Worm (Caenorhabditis elegans) whole organism, L4 larva: ENCODE results near the gene srlf-18.

Experiments
- D1046.2 ChIP-seq: fragments of 200-800 bp; sonication (Bioruptor generic); IDR thresholded peaks from 2 replicates; pipeline ENCODE4 v1.3.6; 2022; ENCODE audit warnings: missing genetic modification characterization, missing compliant biosample characterization
- F26F4.8 ChIP-seq: fragments of 200-800 bp; sonication (Bioruptor generic); conservative IDR thresholded peaks from 2 replicates; pipeline ENCODE4 v1.3.6; 2022; ENCODE audit warnings: missing genetic modification characterization, missing compliant biosample characterization
- F44E2.7 ChIP-seq: fragments of 200-800 bp; sonication (Bioruptor generic); IDR thresholded peaks from 2 replicates; pipeline ENCODE4 v2.1.2; 2022; ENCODE audit warnings: missing genetic modification characterization, missing compliant biosample characterization
- Y5F2A.4 ChIP-seq: fragments of 200-800 bp; sonication (Bioruptor generic); optimal IDR thresholded peaks from 2 replicates; lab custom pipeline; 2018; ENCODE audit warnings: mild to moderate bottlenecking, missing genetic modification characterization, missing compliant biosample characterization
- aha-1 ChIP-seq: fragments of 150-350 bp; peaks from one replicate; lab custom pipeline; 2014; ENCODE audit warnings: missing biosample characterization, missing genetic modification characterization
- aly-2 ChIP-seq: sonication (generic microtip); optimal IDR thresholded peaks from 2 replicates; lab custom pipeline; 2018; ENCODE audit warnings: missing biosample characterization, missing genetic modification characterization
- ceh-62 ChIP-seq: sonication (generic microtip); optimal IDR thresholded peaks from 2 replicates; lab custom pipeline; 2017; ENCODE audit warnings: missing biosample characterization, missing genetic modification characterization
- ces-1 ChIP-seq: fragments of 150-350 bp; sonication (generic microtip); optimal IDR thresholded peaks from 4 replicates; lab custom pipeline; 2014; ENCODE audit warnings: missing biosample characterization, missing genetic modification reagents, missing genetic modification characterization
- ctbp-1 ChIP-seq: fragments of 200-800 bp; sonication (Bioruptor generic); IDR thresholded peaks from 2 replicates; pipeline ENCODE4 v1.3.6; 2022; ENCODE audit warnings: missing genetic modification reagents, missing genetic modification characterization, missing compliant biosample characterization
- daf-16 ChIP-seq, 3 experiments: sonication (generic microtip); optimal IDR thresholded peaks; 2 replicates each; lab custom pipeline; 2016 to 2017; ENCODE audit warnings: missing genetic modification characterization in 3 of 3, missing genetic modification reagents in 3 of 3, mild to moderate bottlenecking in 2 of 3, missing compliant biosample characterization in 2 of 3, missing biosample characterization in 1 of 3, moderate library complexity in 1 of 3
- daf-19 ChIP-seq: fragments of 200-800 bp; sonication (Bioruptor generic); conservative IDR thresholded peaks from 2 replicates; pipeline ENCODE4 v1.3.6; 2022; ENCODE audit warnings: missing genetic modification characterization, missing compliant biosample characterization
- dmd-6 ChIP-seq: fragments of 200-800 bp; sonication (Bioruptor generic); IDR thresholded peaks from 2 replicates; pipeline ENCODE4 v1.3.6; 2022; ENCODE audit warnings: missing genetic modification reagents, missing genetic modification characterization, missing compliant biosample characterization
- dmd-8 ChIP-seq: fragments of 200-800 bp; sonication (Bioruptor generic); IDR thresholded peaks from 2 replicates; pipeline ENCODE4 v1.3.6; 2022; ENCODE audit warnings: missing genetic modification characterization, missing compliant biosample characterization
- dpl-1 ChIP-seq: fragments of 150-350 bp; optimal IDR thresholded peaks from 2 replicates; lab custom pipeline; 2014; ENCODE audit warnings: missing biosample characterization, missing genetic modification reagents, missing genetic modification characterization
- dve-1 ChIP-seq: sonication (generic microtip); optimal IDR thresholded peaks from 2 replicates; lab custom pipeline; 2017; ENCODE audit warnings: antibody characterized with exemption, mild to moderate bottlenecking, missing genetic modification characterization, missing compliant biosample characterization; ENCODE audit not compliant: insufficient read depth
- egl-43 ChIP-seq: fragments of 200-800 bp; sonication (Bioruptor generic); IDR thresholded peaks from 2 replicates; pipeline ENCODE4 v1.3.6; 2022; ENCODE audit warnings: missing genetic modification reagents, missing genetic modification characterization, missing compliant biosample characterization
- hlh-11 ChIP-seq: fragments of 200-800 bp; sonication (Bioruptor generic); optimal IDR thresholded peaks from 2 replicates; lab custom pipeline; 2018; ENCODE audit warnings: mild to moderate bottlenecking, missing genetic modification characterization, missing compliant biosample characterization
- hlh-30 ChIP-seq: sonication (generic microtip); optimal IDR thresholded peaks from 2 replicates; lab custom pipeline; 2017; ENCODE audit warnings: antibody characterized with exemption, mild to moderate bottlenecking, missing genetic modification characterization, missing compliant biosample characterization; ENCODE audit not compliant: insufficient read depth
- hmg-1.1 ChIP-seq: fragments of 200-800 bp; sonication (Bioruptor generic); IDR thresholded peaks from 2 replicates; pipeline ENCODE4 v1.3.6; 2022; ENCODE audit warnings: missing genetic modification reagents, missing genetic modification characterization, missing compliant biosample characterization
- lin-1 ChIP-seq: fragments of 200-800 bp; sonication (Bioruptor generic); IDR thresholded peaks from 2 replicates; pipeline ENCODE4 v1.3.6; 2022; ENCODE audit warnings: missing genetic modification reagents, missing genetic modification characterization, missing compliant biosample characterization
- lin-15B ChIP-seq: fragments of 150-350 bp; sonication (generic microtip); optimal IDR thresholded peaks from 3 replicates; lab custom pipeline; 2014; ENCODE audit warnings: missing biosample characterization, missing genetic modification characterization
- lin-29 ChIP-seq: fragments of 200-800 bp; sonication (Bioruptor generic); IDR thresholded peaks from 2 replicates; pipeline ENCODE4 v1.3.6; 2022; ENCODE audit warnings: missing genetic modification reagents, missing genetic modification characterization, missing compliant biosample characterization
- lin-39 ChIP-seq: fragments of 150-350 bp; optimal IDR thresholded peaks from 2 replicates; lab custom pipeline; 2014; ENCODE audit warnings: missing biosample characterization, missing genetic modification reagents, missing genetic modification characterization
- lir-3 ChIP-seq: sonication (generic microtip); optimal IDR thresholded peaks from 2 replicates; lab custom pipeline; 2016; ENCODE audit warnings: mild to moderate bottlenecking, missing genetic modification characterization, missing compliant biosample characterization
- lsy-2 ChIP-seq, 2 experiments: fragments of 150-350 bp in 1 of 2; sonication (generic microtip) in 1 of 2; optimal IDR thresholded peaks; 2 replicates each; lab custom pipeline; 2014 to 2017; ENCODE audit warnings: missing biosample characterization in 2 of 2, missing genetic modification characterization in 2 of 2
- mep-1 ChIP-seq: fragments of 150-350 bp; sonication (generic microtip); optimal IDR thresholded peaks from 3 replicates; lab custom pipeline; 2014; ENCODE audit warnings: missing biosample characterization, missing genetic modification characterization
- nhr-11 ChIP-seq: fragments of 150-350 bp; optimal IDR thresholded peaks from 2 replicates; lab custom pipeline; 2014; ENCODE audit warnings: missing biosample characterization, missing genetic modification characterization
- nhr-111 ChIP-seq: fragments of 200-800 bp; sonication (Bioruptor generic); optimal IDR thresholded peaks from 2 replicates; lab custom pipeline; 2018; ENCODE audit warnings: mild to moderate bottlenecking, missing genetic modification characterization, missing compliant biosample characterization
- nhr-41 ChIP-seq: fragments of 200-800 bp; sonication (Bioruptor generic); IDR thresholded peaks from 2 replicates; pipeline ENCODE4 v1.3.6; 2022; ENCODE audit warnings: missing genetic modification reagents, missing genetic modification characterization, missing compliant biosample characterization
- nhr-48 ChIP-seq: sonication (generic microtip); optimal IDR thresholded peaks from 2 replicates; lab custom pipeline; 2016; ENCODE audit warnings: mild to moderate bottlenecking, missing genetic modification characterization, missing compliant biosample characterization
- nhr-6 ChIP-seq: fragments of 150-350 bp; optimal IDR thresholded peaks from 2 replicates; lab custom pipeline; 2014; ENCODE audit warnings: missing biosample characterization, missing genetic modification characterization
- pha-4 ChIP-seq, 2 experiments: fragments of 150-350 bp in 1 of 2; fragments of 200-800 bp in 1 of 2; sonication (Bioruptor generic) in 1 of 2; IDR thresholded peaks in 1 of 2; optimal IDR thresholded peaks in 1 of 2; 2 replicates each; pipeline versions ENCODE4 v1.3.6 to Lab custom; 2014 to 2022; ENCODE audit warnings: missing genetic modification characterization in 2 of 2, missing genetic modification reagents in 2 of 2, missing biosample characterization in 1 of 2, missing compliant biosample characterization in 1 of 2
- php-3 ChIP-seq: fragments of 200-800 bp; sonication (Bioruptor generic); IDR thresholded peaks from 2 replicates; pipeline ENCODE4 v1.3.6; 2022; ENCODE audit warnings: missing genetic modification reagents, missing genetic modification characterization, missing compliant biosample characterization
- pqm-1 ChIP-seq: sonication (generic microtip); optimal IDR thresholded peaks from 2 replicates; lab custom pipeline; 2017; ENCODE audit warnings: missing biosample characterization, missing genetic modification characterization
- set-16 ChIP-seq: fragments of 200-800 bp; sonication (Bioruptor generic); IDR thresholded peaks from 2 replicates; pipeline ENCODE4 v1.3.6; 2022; ENCODE audit warnings: missing genetic modification reagents, missing genetic modification characterization, missing compliant biosample characterization
- snpc-1.2 ChIP-seq: fragments of 200-800 bp; sonication (Bioruptor generic); IDR thresholded peaks from 2 replicates; pipeline ENCODE4 v1.3.6; 2022; ENCODE audit warnings: missing genetic modification reagents, missing genetic modification characterization, missing compliant biosample characterization
- spr-1 ChIP-seq: sonication (generic microtip); optimal IDR thresholded peaks from 2 replicates; lab custom pipeline; 2016; ENCODE audit warnings: mild to moderate bottlenecking, missing genetic modification characterization, missing compliant biosample characterization
- spr-3 ChIP-seq: fragments of 200-800 bp; sonication (Bioruptor generic); optimal IDR thresholded peaks from 2 replicates; lab custom pipeline; 2018; ENCODE audit warnings: mild to moderate bottlenecking, missing genetic modification characterization, missing compliant biosample characterization
- unc-62 ChIP-seq, 3 experiments: fragments of 150-350 bp in 1 of 3; sonication (generic microtip); optimal IDR thresholded peaks in 2 of 3; peaks in 1 of 3; 1 replicate in 1 of 3; 2 replicates in 2 of 3; lab custom pipeline; 2014 to 2017; ENCODE audit warnings: missing biosample characterization in 3 of 3, missing genetic modification characterization in 3 of 3, missing genetic modification reagents in 3 of 3, missing genotype in 1 of 3
- vab-7 ChIP-seq: fragments of 200-800 bp; sonication (Bioruptor generic); IDR thresholded peaks from 2 replicates; pipeline ENCODE4 v1.3.6; 2022; ENCODE audit warnings: missing genetic modification reagents, missing genetic modification characterization, missing compliant biosample characterization
- zfp-2 ChIP-seq: sonication (generic microtip); optimal IDR thresholded peaks from 2 replicates; lab custom pipeline; 2016; ENCODE audit warnings: mild to moderate bottlenecking, missing genetic modification characterization, missing compliant biosample characterization
- ztf-11 ChIP-seq: fragments of 150-350 bp; optimal IDR thresholded peaks from 2 replicates; lab custom pipeline; 2014; ENCODE audit warnings: missing biosample characterization, missing genetic modification characterization

Gene srlf-18

ce11 chrIV:11118837-11119491 lies 17.7 kb upstream of the srlf-18 start, which contains the start of the genes imp-2 and enpl-1 (continued):
- TF ChIP-seq pqm-1 (tag; lab: Kevin White, UChicago) (peak; percentile 64), php-3 (peak; percentile 69; the same call in 1 of the 2 replicates), zfp-2 (tag; lab: Kevin White, UChicago) (peak; percentile 16), daf-16 (GFP tag; optimal IDR thresholded peaks at IDR 0.05; lab: Kevin White, UChicago) (peak in 1 of 2 experiments; percentile 74), daf-16 (tag; optimal IDR thresholded peaks at IDR 0.05; lab: Kevin White, UChicago) (peak; percentile 72), spr-3 (peak; percentile 11), nhr-6 (tag; lab: Kevin White, UChicago) (peak; percentile 83), Y5F2A.4 (GFP tag; lab: Kevin White, UChicago) (no peak), dve-1 (tag; lab: Kevin White, UChicago) (peak; percentile 93)

DNA sequence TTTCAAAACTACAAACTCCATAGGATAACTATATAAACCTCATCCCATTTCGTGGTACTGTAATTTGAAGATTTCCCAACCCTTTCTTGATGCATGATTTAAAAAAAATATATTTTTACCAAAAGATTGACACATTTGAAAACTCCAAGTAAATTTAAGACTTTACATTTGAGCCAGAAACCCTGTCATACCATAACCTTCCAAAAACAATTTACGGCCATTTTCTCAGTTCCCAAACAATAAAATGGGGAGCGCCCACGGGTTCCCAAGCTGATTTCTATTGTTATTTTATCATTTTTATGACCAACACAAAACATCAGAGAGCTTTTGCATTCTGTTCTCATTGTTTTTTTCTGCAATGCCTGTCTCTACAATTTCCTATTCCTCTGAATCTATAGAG lies 11.4 kb upstream of the srlf-18 start, which contains the start of gene clc-9:
TSS of gene clc-9 (plus strand) at position 301 of the 400 bp plus-strand sequence.
- no peak for TF ChIP-seq nhr-11 (tag; lab: Kevin White, UChicago)
- TF ChIP-seq snpc-1.2 (GFP tag; lab: Robert Waterston, UW) = no peak
- TF ChIP-seq dmd-8 (GFP tag; lab: Robert Waterston, UW) = no peak
- no peak for TF ChIP-seq nhr-111 (GFP tag; lab: Kevin White, UChicago)
- no peak for TF ChIP-seq Y5F2A.4 (GFP tag; lab: Kevin White, UChicago)
- TF ChIP-seq ceh-62 (tag; lab: Kevin White, UChicago) = no peak
- TF ChIP-seq ztf-11 (tag; lab: Kevin White, UChicago) = no peak
- TF ChIP-seq egl-43 = no peak
- TF ChIP-seq F44E2.7 (GFP tag; lab: Robert Waterston, UW) = no peak
- TF ChIP-seq aly-2 (tag; lab: Kevin White, UChicago) = no peak
- no peak for TF ChIP-seq lin-1
- TF ChIP-seq nhr-41 (GFP tag; lab: Robert Waterston, UW) = no peak
- TF ChIP-seq ctbp-1 (GFP tag; lab: Robert Waterston, UW) = no peak
- TF ChIP-seq lin-29 (GFP tag; lab: Robert Waterston, UW) = no peak
- no peak for TF ChIP-seq daf-19 (GFP tag; lab: Robert Waterston, UW)
- TF ChIP-seq nhr-48 (tag; lab: Kevin White, UChicago) = no peak
- no peak for TF ChIP-seq hmg-1.1 (GFP tag; lab: Robert Waterston, UW)
- no peak for TF ChIP-seq aha-1 (tag; lab: Kevin White, UChicago)

ce11 chrIV:11111898-11112297 lies 10.6 kb upstream of the srlf-18 start:
- TF ChIP-seq lir-3 (tag; lab: Kevin White, UChicago) = no peak
- no peak for TF ChIP-seq aly-2 (tag; lab: Kevin White, UChicago)
- TF ChIP-seq nhr-111 (GFP tag; lab: Kevin White, UChicago) = no peak
- TF ChIP-seq hlh-30 (tag; lab: Kevin White, UChicago) = peak; percentile 36
- no peak for TF ChIP-seq pha-4 (GFP tag; IDR thresholded peaks at IDR 0.05; lab: Robert Waterston, UW)
- no peak for TF ChIP-seq pha-4 (tag; optimal IDR thresholded peaks at IDR 0.05; lab: Kevin White, UChicago)
- TF ChIP-seq hlh-11 = no peak

DNA sequence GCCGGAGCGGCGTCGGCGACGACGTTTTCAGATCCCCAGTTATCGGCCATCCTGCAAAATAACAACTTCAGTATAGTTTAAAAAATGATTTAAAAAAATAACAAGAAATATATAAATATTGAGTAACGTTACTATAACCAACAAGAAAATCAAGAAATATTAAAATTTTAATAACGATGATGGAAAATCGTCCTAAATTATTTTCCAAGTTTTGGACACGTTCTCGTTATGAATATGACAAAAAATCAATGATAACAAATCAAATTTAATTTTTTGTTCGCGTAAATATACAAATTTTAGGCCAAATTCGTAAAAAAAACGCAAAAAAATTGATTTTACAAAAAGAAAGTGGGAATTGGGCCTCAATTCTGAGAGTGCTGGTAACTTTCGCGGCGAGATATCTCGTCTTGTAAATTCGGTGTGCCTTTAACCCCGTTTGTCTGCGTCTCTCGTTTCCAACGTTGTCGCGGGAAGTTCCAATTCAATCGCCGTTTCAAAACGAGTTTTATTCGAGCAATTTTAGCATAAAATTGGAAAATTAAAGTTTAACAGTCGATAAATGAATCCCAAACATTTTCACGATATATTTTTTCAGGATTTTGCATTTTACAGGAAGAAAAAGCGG lies 9.8 kb upstream of the srlf-18 start, which contains the start of gene rps-5:
TSS of gene rps-5 (minus strand) at position 51 of the 625 bp plus-strand sequence.
- TF ChIP-seq vab-7 (GFP tag; lab: Robert Waterston, UW) (no peak), mep-1 (tag; lab: Kevin White, UChicago) (peak; percentile 47), aha-1 (tag; lab: Kevin White, UChicago) (no peak), ceh-62 (tag; lab: Kevin White, UChicago) (no peak), ces-1 (no peak), hlh-30 (tag; lab: Kevin White, UChicago) (peak; percentile 43), D1046.2 (GFP tag; lab: Robert Waterston, UW) (no peak), lin-15B (tag; lab: Kevin White, UChicago) (no peak), set-16 (GFP tag; lab: Robert Waterston, UW) (no peak), F26F4.8 (no peak), lin-39 (tag; lab: Kevin White, UChicago) (no peak), dmd-6 (GFP tag; lab: Robert Waterston, UW) (no peak), lsy-2 (tag; optimal IDR thresholded peaks at IDR 0.05; lab: Kevin White, UChicago) (peak in 1 of 2 experiments; percentile 85), dpl-1 (GFP tag; lab: Kevin White, UChicago) (peak; percentile 82), unc-62 (GFP tag; optimal IDR thresholded peaks at IDR 0.05 in 1 of 2; lab: Kevin White, UChicago) (peak in 1 of 2 experiments; percentile 87), unc-62 (tag; optimal IDR thresholded peaks at IDR 0.05; lab: Kevin White, UChicago) (no peak), spr-1 (tag; lab: Kevin White, UChicago) (no peak)
